Worm (Caenorhabditis elegans) whole organism, mixed stage, embryonic: ENCODE data around the gene lsm-7.
"Not testable (repeated sequence)": the region's sequence is repeated elsewhere in the genome, so short reads cannot be mapped to it uniquely, and the experiment has no call there.

Source experiments
- M03D4.4 ChIP-seq: sonication (generic microtip); optimal IDR thresholded peaks from 2 replicates; lab custom pipeline; 2017; ENCODE audit warnings: mild to moderate bottlenecking, missing genetic modification characterization, missing compliant biosample characterization
- bed-3 ChIP-seq: fragments of 200-800 bp; sonication (Bioruptor generic); optimal IDR thresholded peaks from 3 replicates; lab custom pipeline; 2018; ENCODE audit warnings: mild to moderate bottlenecking, missing genetic modification characterization, moderate library complexity, missing compliant biosample characterization
- blmp-1 ChIP-seq: fragments of 150-350 bp; optimal IDR thresholded peaks from 2 replicates; lab custom pipeline; 2014; ENCODE audit warnings: missing biosample characterization, missing genetic modification characterization
- ceh-83 ChIP-seq: fragments of 200-800 bp; sonication (Bioruptor generic); optimal IDR thresholded peaks from 2 replicates; lab custom pipeline; 2018; ENCODE audit warnings: mild to moderate bottlenecking, missing genetic modification characterization, missing compliant biosample characterization
- ces-1 ChIP-seq: fragments of 150-350 bp; optimal IDR thresholded peaks from 2 replicates; lab custom pipeline; 2014; ENCODE audit warnings: missing biosample characterization, missing genetic modification reagents, missing genetic modification characterization
- cnd-1 ChIP-seq: fragments of 200-800 bp; sonication (Bioruptor generic); optimal IDR thresholded peaks from 2 replicates; lab custom pipeline; 2018; ENCODE audit warnings: mild to moderate bottlenecking, missing genetic modification characterization, missing compliant biosample characterization
- elt-1 ChIP-seq: sonication (generic microtip); optimal IDR thresholded peaks from 2 replicates; lab custom pipeline; 2017; ENCODE audit warnings: missing genetic modification characterization, mild to moderate bottlenecking, missing compliant biosample characterization, antibody characterized with exemption, moderate library complexity, borderline replicate concordance; ENCODE audit not compliant: insufficient read depth
- elt-3 ChIP-seq: fragments of 150-350 bp; optimal IDR thresholded peaks from 2 replicates; lab custom pipeline; 2014; ENCODE audit warnings: missing biosample characterization, missing genetic modification characterization
- flh-1 ChIP-seq: fragments of 200-800 bp; sonication (Bioruptor generic); optimal IDR thresholded peaks from 2 replicates; lab custom pipeline; 2018; ENCODE audit warnings: mild to moderate bottlenecking, missing genetic modification characterization, moderate library complexity, missing compliant biosample characterization
- ham-2 ChIP-seq: fragments of 200-800 bp; sonication (Bioruptor generic); optimal IDR thresholded peaks from 2 replicates; lab custom pipeline; 2018; ENCODE audit warnings: mild to moderate bottlenecking, missing genetic modification characterization, missing compliant biosample characterization
- hlh-1 ChIP-seq: fragments of 150-350 bp; optimal IDR thresholded peaks from 2 replicates; lab custom pipeline; 2014; ENCODE audit warnings: missing biosample characterization, missing genetic modification reagents, missing genetic modification characterization
- lin-13 ChIP-seq: fragments of 150-350 bp; optimal IDR thresholded peaks from 2 replicates; lab custom pipeline; 2014; ENCODE audit warnings: missing biosample characterization, missing genetic modification characterization
- lin-32 ChIP-seq: fragments of 200-800 bp; sonication (Bioruptor generic); optimal IDR thresholded peaks from 2 replicates; lab custom pipeline; 2018; ENCODE audit warnings: mild to moderate bottlenecking, missing genetic modification characterization, missing compliant biosample characterization
- mab-5 ChIP-seq: fragments of 150-350 bp; optimal IDR thresholded peaks from 2 replicates; lab custom pipeline; 2014; ENCODE audit warnings: missing biosample characterization, missing genetic modification characterization
- mep-1 ChIP-seq: fragments of 150-350 bp; optimal IDR thresholded peaks from 2 replicates; lab custom pipeline; 2017; ENCODE audit warnings: missing biosample characterization, missing genetic modification reagents, missing genetic modification characterization, inconsistent platforms
- mls-2 ChIP-seq: sonication (generic microtip); optimal IDR thresholded peaks from 2 replicates; lab custom pipeline; 2016; ENCODE audit warnings: mild to moderate bottlenecking, missing genetic modification characterization, moderate library complexity, missing compliant biosample characterization
- nhr-12 ChIP-seq: fragments of 150-350 bp; optimal IDR thresholded peaks from 2 replicates; lab custom pipeline; 2014; ENCODE audit warnings: missing biosample characterization, missing genetic modification characterization
- nhr-2 ChIP-seq: fragments of 150-350 bp; optimal IDR thresholded peaks from 2 replicates; lab custom pipeline; 2014; ENCODE audit warnings: missing biosample characterization, missing genetic modification characterization
- nhr-237 ChIP-seq: fragments of 150-350 bp; optimal IDR thresholded peaks from 2 replicates; lab custom pipeline; 2014; ENCODE audit warnings: missing biosample characterization, missing genetic modification characterization
- nhr-28 ChIP-seq: fragments of 150-350 bp; optimal IDR thresholded peaks from 2 replicates; lab custom pipeline; 2014; ENCODE audit warnings: missing biosample characterization, missing genetic modification characterization
- nhr-76 ChIP-seq: sonication (generic microtip); optimal IDR thresholded peaks from 2 replicates; lab custom pipeline; 2017; ENCODE audit warnings: missing biosample characterization, missing genetic modification characterization
- snpc-4 ChIP-seq: fragments of 150-350 bp; optimal IDR thresholded peaks from 2 replicates; lab custom pipeline; 2014; ENCODE audit warnings: missing biosample characterization, missing genetic modification characterization
- tbx-8 ChIP-seq: fragments of 200-800 bp; sonication (Bioruptor generic); optimal IDR thresholded peaks from 2 replicates; lab custom pipeline; 2018; ENCODE audit warnings: mild to moderate bottlenecking, missing genetic modification characterization, moderate library complexity, missing compliant biosample characterization
- unc-120 ChIP-seq: sonication (generic microtip); optimal IDR thresholded peaks from 2 replicates; lab custom pipeline; 2017; ENCODE audit warnings: missing genetic modification characterization, missing compliant biosample characterization; ENCODE audit not compliant: poor library complexity, severe bottlenecking
- unc-39 ChIP-seq: fragments of 150-350 bp; optimal IDR thresholded peaks from 2 replicates; lab custom pipeline; 2014; ENCODE audit warnings: missing biosample characterization, missing genetic modification characterization
- unc-62 ChIP-seq: fragments of 150-350 bp; optimal IDR thresholded peaks from 2 replicates; lab custom pipeline; 2014; ENCODE audit warnings: missing biosample characterization, missing genetic modification reagents, missing genetic modification characterization
- zip-8 ChIP-seq: fragments of 150-350 bp; optimal IDR thresholded peaks from 2 replicates; lab custom pipeline; 2014; ENCODE audit warnings: missing biosample characterization, missing genetic modification characterization
- ztf-11 ChIP-seq: fragments of 150-350 bp; optimal IDR thresholded peaks from 2 replicates; lab custom pipeline; 2014; ENCODE audit warnings: missing biosample characterization, missing genetic modification characterization

Gene lsm-7

ce11 chrIV:10951997-10952396 is 18.7 kb downstream of the lsm-7 start, which contains the start of gene Y69E1A.3:
Y69E1A.3 (plus strand) TSS chrIV:10952297.
- no peak for TF ChIP-seq ces-1 (GFP tag; lab: Kevin White, UChicago)
- TF ChIP-seq snpc-4 (tag; lab: Kevin White, UChicago), result no peak
- no peak for TF ChIP-seq nhr-28 (tag; lab: Kevin White, UChicago)
- no peak for TF ChIP-seq lin-13 (tag; lab: Kevin White, UChicago)
- TF ChIP-seq M03D4.4 (tag; lab: Kevin White, UChicago), result no peak
- TF ChIP-seq zip-8 (tag; lab: Kevin White, UChicago), result no peak
- TF ChIP-seq elt-1 (tag; lab: Kevin White, UChicago), result no peak
- TF ChIP-seq mep-1 (tag; lab: Kevin White, UChicago), result no peak
- no peak for TF ChIP-seq bed-3 (GFP tag; lab: Kevin White, UChicago)
- no peak for TF ChIP-seq ceh-83
- no peak for TF ChIP-seq ham-2
- TF ChIP-seq flh-1 (GFP tag; lab: Kevin White, UChicago), result no peak
- TF ChIP-seq nhr-76 (tag; lab: Kevin White, UChicago), result no peak
- no peak for TF ChIP-seq lin-32
- no peak for TF ChIP-seq mls-2 (tag; lab: Kevin White, UChicago)
- no peak for TF ChIP-seq nhr-2 (tag; lab: Kevin White, UChicago)
- no peak for TF ChIP-seq cnd-1 (tag; lab: Kevin White, UChicago)
- no peak for TF ChIP-seq unc-120 (tag; lab: Kevin White, UChicago)
- TF ChIP-seq, all 35 proteins: peak for 0

DNA sequence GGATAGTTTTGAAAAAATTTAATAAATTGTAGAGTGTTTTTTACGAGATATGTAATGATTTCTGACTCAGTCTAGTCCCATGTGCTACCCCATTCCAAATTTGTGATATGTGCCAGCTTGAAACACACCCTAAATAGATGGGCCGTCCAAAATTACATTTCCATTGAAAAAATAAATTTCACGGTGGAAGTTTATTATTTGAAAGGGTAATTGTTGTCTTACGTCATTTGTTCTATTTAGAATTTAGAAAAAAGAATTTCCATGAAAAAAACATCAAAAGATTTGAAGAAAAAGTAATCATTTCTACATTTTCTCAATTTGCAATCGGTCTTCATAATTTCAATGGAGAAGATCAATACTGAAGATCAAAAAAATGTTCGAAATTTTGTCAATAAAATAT is 21.7 kb downstream of the lsm-7 start, which contains the start of gene Y69E1A.4:
Y69E1A.4 (plus strand) TSS at position 301 of the 400 bp plus-strand sequence.
- TF ChIP-seq unc-62 (GFP tag; lab: Kevin White, UChicago); zip-8 (tag; lab: Kevin White, UChicago); blmp-1 (tag; lab: Kevin White, UChicago): not testable (repeated sequence)

DNA sequence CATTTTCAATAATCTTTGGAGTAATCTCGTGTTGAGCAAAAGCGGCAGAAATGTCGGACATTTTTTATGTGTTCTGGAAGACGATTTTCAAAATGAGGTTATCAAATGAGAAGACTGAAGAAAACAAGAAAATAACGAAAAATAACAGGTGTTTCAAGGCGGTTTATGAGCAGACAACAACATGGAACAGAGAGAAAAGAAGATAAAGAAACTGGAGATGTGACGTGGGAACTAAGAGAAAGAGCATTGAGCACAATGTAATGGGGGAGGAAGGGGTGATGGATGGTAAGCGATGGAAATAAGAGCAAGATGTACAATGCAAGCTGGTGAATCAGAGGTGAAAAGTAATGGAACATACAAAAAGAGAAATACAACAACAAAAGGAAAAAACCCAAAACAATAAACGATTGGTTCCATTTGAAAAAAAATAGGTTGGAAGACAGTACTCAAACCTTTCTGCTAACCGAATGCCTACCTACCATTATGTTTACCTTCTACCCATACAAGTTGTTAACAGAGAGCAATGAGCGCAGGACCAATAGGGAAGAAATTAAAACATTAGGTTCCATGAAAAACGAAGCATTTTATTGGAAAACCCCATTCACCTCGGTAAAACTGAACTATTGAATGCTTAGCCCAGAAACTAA is 24.4 kb downstream of the lsm-7 start, which contains the start of gene Y69E1A.5:
Y69E1A.5 (minus strand) TSS at position 73 of the 647 bp plus-strand sequence.
- peak; percentile 40 for TF ChIP-seq unc-62 (GFP tag; lab: Kevin White, UChicago)
- peak; percentile 82 for TF ChIP-seq hlh-1 (tag; lab: Kevin White, UChicago)
- TF ChIP-seq mab-5 (tag; lab: Kevin White, UChicago), result peak; percentile 31
- TF ChIP-seq unc-120 (tag; lab: Kevin White, UChicago), result no peak

DNA sequence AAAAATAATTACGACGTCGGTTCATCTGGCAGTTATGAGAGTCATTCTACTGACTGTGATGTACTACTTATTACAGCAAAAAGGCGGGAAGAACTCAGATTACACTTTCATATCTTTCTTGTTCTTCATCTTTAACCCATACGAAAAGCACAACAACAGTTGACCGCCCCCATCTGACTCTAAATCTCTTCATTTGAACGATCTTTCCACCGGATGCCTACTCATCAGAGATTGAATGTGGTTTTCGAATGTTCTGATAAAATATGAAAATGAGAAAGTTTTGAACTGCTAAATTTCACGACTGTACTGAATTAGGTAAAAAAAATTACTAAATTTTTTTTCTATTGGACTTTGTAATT is 24.9 kb downstream of the lsm-7 start, which contains the start of gene sri-19:
sri-19 (plus strand) TSS at position 143 of the 359 bp plus-strand sequence.
- TF ChIP-seq hlh-1 (tag; lab: Kevin White, UChicago) (peak; percentile 82), unc-120 (tag; lab: Kevin White, UChicago) (peak; percentile 21), mab-5 (tag; lab: Kevin White, UChicago) (no peak)

- TF ChIP-seq tbx-8 (GFP tag; lab: Kevin White, UChicago) (no peak), nhr-12 (tag; lab: Kevin White, UChicago) (no peak), nhr-28 (tag; lab: Kevin White, UChicago) (no peak)
These were observed 31.4 kb downstream of the lsm-7 start for ce11 chrIV:10964688-10965087.

DNA sequence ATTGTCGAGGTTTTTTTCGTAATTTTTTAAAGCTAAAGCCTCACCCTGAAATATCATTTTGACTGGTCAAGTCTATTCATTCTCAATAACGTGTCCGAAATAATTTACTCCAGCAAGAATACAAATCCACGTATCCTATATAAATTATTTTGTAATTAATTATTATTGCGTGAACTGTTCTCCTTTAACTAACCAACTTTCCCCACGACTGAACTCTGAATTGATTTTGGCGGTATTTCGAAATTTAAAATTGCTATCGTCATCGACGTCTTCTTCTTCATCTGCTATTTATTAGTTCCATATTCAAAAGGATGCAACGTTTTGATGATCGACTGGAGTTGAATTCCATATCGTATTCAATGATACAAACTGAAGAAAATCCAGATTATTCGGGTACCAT is 33.1 kb downstream of the lsm-7 start, which contains the start of the genes aqp-3 and Y69E1A.8:
aqp-3 (minus strand) TSS at position 101 of the 400 bp plus-strand sequence.
Y69E1A.8 (plus strand) TSS at position 246 of the 400 bp plus-strand sequence.
- no peak for TF ChIP-seq unc-39 (tag; lab: Kevin White, UChicago)
- no peak for TF ChIP-seq elt-3 (tag; lab: Kevin White, UChicago)
- no peak for TF ChIP-seq ztf-11 (tag; lab: Kevin White, UChicago)
- TF ChIP-seq snpc-4 (tag; lab: Kevin White, UChicago), result no peak
- no peak for TF ChIP-seq lin-32
- no peak for TF ChIP-seq blmp-1 (tag; lab: Kevin White, UChicago)
- TF ChIP-seq mls-2 (tag; lab: Kevin White, UChicago), result no peak
- no peak for TF ChIP-seq hlh-1 (tag; lab: Kevin White, UChicago)
- no peak for TF ChIP-seq nhr-237 (tag; lab: Kevin White, UChicago)
- TF ChIP-seq ceh-83, result no peak
- TF ChIP-seq flh-1 (GFP tag; lab: Kevin White, UChicago), result no peak
- TF ChIP-seq nhr-2 (tag; lab: Kevin White, UChicago), result no peak
